ENCODE assay signal across 8 worm cellular contexts in genomic region chrIII:12919882-12920281, ce11.
A peak's percentile ranks its signal among the peaks of the same experiment; 100 is the strongest.
TF ChIP-seq lines count a peak whose summit lies in the region.

No protein-coding gene starts in this region.

TF ChIP-seq in whole organism, L1 larva, 84 proteins besides CTCF, POLR2A, EP300 and RAD21 (continues in another document):
- TF ChIP-seq lin-14 (GFP tag; optimal IDR thresholded peaks at IDR 0.05; lab: Kevin White, UChicago) (peak; percentile 53), sup-37 (GFP tag; optimal IDR thresholded peaks at IDR 0.05; lab: Kevin White, UChicago) (no peak), elt-2 (tag; optimal IDR thresholded peaks at IDR 0.05; lab: Kevin White, UChicago) (peak; percentile 13), fos-1 (tag; optimal IDR thresholded peaks at IDR 0.05; lab: Kevin White, UChicago) (peak; percentile 28), nhr-76 (tag; optimal IDR thresholded peaks at IDR 0.05; lab: Kevin White, UChicago) (no peak), tbx-2 (tag; optimal IDR thresholded peaks at IDR 0.05; lab: Kevin White, UChicago) (peak; percentile 8), nhr-77 (tag; optimal IDR thresholded peaks at IDR 0.05; lab: Kevin White, UChicago) (peak; percentile 52), fkh-4 (tag; optimal IDR thresholded peaks at IDR 0.05; lab: Kevin White, UChicago; ENCODE audit: borderline replicate concordance) (no peak), jun-1 (tag; optimal IDR thresholded peaks at IDR 0.05; lab: Kevin White, UChicago) (peak; percentile 70), nhr-71 (tag; optimal IDR thresholded peaks at IDR 0.05; lab: Kevin White, UChicago) (peak; percentile 10), lin-35 (GFP tag; optimal IDR thresholded peaks at IDR 0.05; lab: Kevin White, UChicago) (peak in 1 of 2 experiments; percentile 41)

TF ChIP-seq in whole organism, L2 larva, 48 proteins besides CTCF, POLR2A, EP300 and RAD21:
- TF ChIP-seq F13H6.1 (tag; optimal IDR thresholded peaks at IDR 0.05; lab: Kevin White, UChicago) = peak; percentile 63
- TF ChIP-seq fos-1 (tag; optimal IDR thresholded peaks at IDR 0.05; lab: Kevin White, UChicago) = peak; percentile 95
- no peak for TF ChIP-seq alr-1 (tag; optimal IDR thresholded peaks at IDR 0.05; lab: Kevin White, UChicago)
- peak; percentile 59 for TF ChIP-seq nhr-129 (tag; optimal IDR thresholded peaks at IDR 0.05; lab: Kevin White, UChicago)
- no peak for TF ChIP-seq peb-1 (tag; optimal IDR thresholded peaks at IDR 0.05; lab: Kevin White, UChicago)
- TF ChIP-seq gmeb-1 (tag; optimal IDR thresholded peaks at IDR 0.05; lab: Kevin White, UChicago) = peak; percentile 15

TF ChIP-seq in whole organism, L3 larva, 47 proteins besides CTCF, POLR2A, EP300 and RAD21 (continues in another document):
- TF ChIP-seq egl-5 (tag; optimal IDR thresholded peaks at IDR 0.05; lab: Kevin White, UChicago) (no peak), snpc-4 (tag; optimal IDR thresholded peaks at IDR 0.05; lab: Kevin White, UChicago) (no peak), mml-1 (tag; optimal IDR thresholded peaks at IDR 0.05; lab: Kevin White, UChicago) (no peak), lin-39 (tag; optimal IDR thresholded peaks at IDR 0.05; lab: Kevin White, UChicago) (no peak), lin-15B (tag; optimal IDR thresholded peaks at IDR 0.05; lab: Kevin White, UChicago) (no peak), ZK546.5 (tag; optimal IDR thresholded peaks at IDR 0.05; lab: Kevin White, UChicago) (no peak), fkh-2 (tag; optimal IDR thresholded peaks at IDR 0.05; lab: Kevin White, UChicago) (no peak), nhr-11 (tag; optimal IDR thresholded peaks at IDR 0.05; lab: Kevin White, UChicago) (no peak), fos-1 (tag; optimal IDR thresholded peaks at IDR 0.05; lab: Kevin White, UChicago) (peak; percentile 48), ceh-28 (tag; optimal IDR thresholded peaks at IDR 0.05; lab: Kevin White, UChicago) (no peak), hmg-11 (tag; optimal IDR thresholded peaks at IDR 0.05; lab: Kevin White, UChicago) (peak; percentile 69), ama-1 (optimal IDR thresholded peaks at IDR 0.05; lab: Kevin White, UChicago) (no peak), pha-4 (tag; optimal IDR thresholded peaks at IDR 0.05; lab: Kevin White, UChicago) (peak; percentile 95)

TF ChIP-seq in whole organism, L4 larva, 104 proteins besides CTCF, POLR2A, EP300 and RAD21 (continues in another document):
- TF ChIP-seq mep-1 (tag; optimal IDR thresholded peaks at IDR 0.05; lab: Kevin White, UChicago) (peak; percentile 56), dpl-1 (GFP tag; optimal IDR thresholded peaks at IDR 0.05; lab: Kevin White, UChicago) (peak; percentile 6), T26A8.4 (GFP tag; IDR thresholded peaks at IDR 0.05; lab: Robert Waterston, UW) (peak; percentile 53; the same call in 1 of the 2 replicates), duxl-1 (tag; optimal IDR thresholded peaks at IDR 0.05; lab: Kevin White, UChicago; ENCODE audit: poor library complexity) (peak; percentile 20), lsy-2 (tag; optimal IDR thresholded peaks at IDR 0.05; lab: Kevin White, UChicago) (peak in 1 of 2 experiments; percentile 43), daf-16 (GFP tag; optimal IDR thresholded peaks at IDR 0.05; lab: Kevin White, UChicago) (no peak), daf-16 (tag; optimal IDR thresholded peaks at IDR 0.05; lab: Kevin White, UChicago) (peak; percentile 82), nhr-76 (tag; optimal IDR thresholded peaks at IDR 0.05; lab: Kevin White, UChicago) (no peak), fos-1 (tag; optimal IDR thresholded peaks at IDR 0.05; lab: Kevin White, UChicago) (no peak), mes-2 (tag; optimal IDR thresholded peaks at IDR 0.05; lab: Kevin White, UChicago; ENCODE audit: poor library complexity, severe bottlenecking) (peak; percentile 60), egl-43 (GFP tag; IDR thresholded peaks at IDR 0.05; lab: Robert Waterston, UW) (no peak), nhr-28 (tag; optimal IDR thresholded peaks at IDR 0.05; lab: Kevin White, UChicago) (peak; percentile 38)

TF ChIP-seq in whole organism, late embryonic, 69 proteins besides CTCF, POLR2A, EP300 and RAD21 (continues in another document):
- TF ChIP-seq ceh-34 (tag; optimal IDR thresholded peaks at IDR 0.05; lab: Kevin White, UChicago) (peak; percentile 75), che-1 (tag; optimal IDR thresholded peaks at IDR 0.05; lab: Kevin White, UChicago) (no peak), tbx-7 (tag; optimal IDR thresholded peaks at IDR 0.05; lab: Kevin White, UChicago) (no peak), pqm-1 (tag; optimal IDR thresholded peaks at IDR 0.05; lab: Kevin White, UChicago) (no peak), ceh-19 (GFP tag; optimal IDR thresholded peaks at IDR 0.05; lab: Kevin White, UChicago) (peak; percentile 54), ceh-2 (tag; optimal IDR thresholded peaks at IDR 0.05; lab: Kevin White, UChicago) (peak; percentile 53), ceh-9 (tag; optimal IDR thresholded peaks at IDR 0.05; lab: Kevin White, UChicago) (no peak), pax-1 (tag; optimal IDR thresholded peaks at IDR 0.05; lab: Kevin White, UChicago) (peak; percentile 77), C08G9.2 (tag; optimal IDR thresholded peaks at IDR 0.05; lab: Kevin White, UChicago) (no peak), ceh-6 (GFP tag; optimal IDR thresholded peaks at IDR 0.05; lab: Kevin White, UChicago) (no peak), madf-2 (tag; optimal IDR thresholded peaks at IDR 0.05; lab: Kevin White, UChicago) (no peak), F13H6.1 (tag; optimal IDR thresholded peaks at IDR 0.05; lab: Kevin White, UChicago) (no peak), tbx-2 (tag; optimal IDR thresholded peaks at IDR 0.05; lab: Kevin White, UChicago) (peak; percentile 40), ets-4 (tag; optimal IDR thresholded peaks at IDR 0.05; lab: Kevin White, UChicago) (peak; percentile 8)

TF ChIP-seq in whole organism, midembryonic, 9 proteins besides CTCF, POLR2A, EP300 and RAD21:
- 0 out of 2 replicates have a peak, but pooled peaks have one; percentile 30 for TF ChIP-seq tab-1 (GFP tag; IDR thresholded peaks at IDR 0.05; lab: Robert Waterston, UW)
- TF ChIP-seq med-1 (GFP tag; optimal IDR thresholded peaks at IDR 0.05; lab: Kevin White, UChicago; ENCODE audit: insufficient read depth) = no peak
- peak; percentile 63 for TF ChIP-seq T22C8.4 (GFP tag; IDR thresholded peaks at IDR 0.05; lab: Robert Waterston, UW)
- TF ChIP-seq ztf-23 (GFP tag; IDR thresholded peaks at IDR 0.05; lab: Robert Waterston, UW) = no peak
- no peak for TF ChIP-seq klf-2 (GFP tag; conservative IDR thresholded peaks at IDR 0.05; lab: Robert Waterston, UW)
- TF ChIP-seq ref-1 (GFP tag; conservative IDR thresholded peaks at IDR 0.05; lab: Robert Waterston, UW) = no peak
- peak; percentile 30 for TF ChIP-seq cog-1 (tag; optimal IDR thresholded peaks at IDR 0.05; lab: Kevin White, UChicago)
- peak; percentile 50; the same call in 1 of the 2 replicates for TF ChIP-seq ztf-29 (GFP tag; IDR thresholded peaks at IDR 0.05; lab: Robert Waterston, UW)
- TF ChIP-seq flt-1 (GFP tag; IDR thresholded peaks at IDR 0.05; lab: Robert Waterston, UW) = no peak

TF ChIP-seq in whole organism, mixed stage, embryonic, 35 proteins besides CTCF, POLR2A, EP300 and RAD21:
- TF ChIP-seq cnd-1 (tag; optimal IDR thresholded peaks at IDR 0.05; lab: Kevin White, UChicago) (no peak), pha-4 (tag; optimal IDR thresholded peaks at IDR 0.05; lab: Kevin White, UChicago) (peak; percentile 73)
TF ChIP-seq in whole organism, mixed stage, embryonic: peak in this region for 1.

TF ChIP-seq in whole organism, young adult, 124 proteins besides CTCF, POLR2A, EP300 and RAD21:
- peak; percentile 71 for TF ChIP-seq nhr-80 (tag; optimal IDR thresholded peaks at IDR 0.05; lab: Kevin White, UChicago)
- TF ChIP-seq dox-1 (GFP tag; IDR thresholded peaks at IDR 0.05; lab: Robert Waterston, UW) = peak; percentile 48; the same call in 1 of the 2 replicates
- no peak for TF ChIP-seq ceh-27 (GFP tag; optimal IDR thresholded peaks at IDR 0.05; lab: Kevin White, UChicago)
- 0 out of 2 replicates have a peak, but pooled peaks have one; percentile 39 for TF ChIP-seq B0336.3 (GFP tag; IDR thresholded peaks at IDR 0.05; lab: Robert Waterston, UW)
- no peak for TF ChIP-seq ZK185.1 (tag; optimal IDR thresholded peaks at IDR 0.05; lab: Kevin White, UChicago; ENCODE audit: poor library complexity, severe bottlenecking)
- no peak for TF ChIP-seq C06A6.2 (GFP tag; conservative IDR thresholded peaks at IDR 0.05; lab: Robert Waterston, UW)
- 0 out of 2 replicates have a peak, but pooled peaks have one; percentile 28 for TF ChIP-seq Y56A3A.18 (GFP tag; IDR thresholded peaks at IDR 0.05; lab: Robert Waterston, UW)
- peak; percentile 81 for TF ChIP-seq hmg-1.2 (GFP tag; IDR thresholded peaks at IDR 0.05; lab: Robert Waterston, UW)
- no peak for TF ChIP-seq cebp-1 (GFP tag; IDR thresholded peaks at IDR 0.05; lab: Robert Waterston, UW)
- TF ChIP-seq cebp-1 (tag; optimal IDR thresholded peaks at IDR 0.05; lab: Kevin White, UChicago) = peak; percentile 48
- 0 out of 2 replicates have a peak, but pooled peaks have one; percentile 21 for TF ChIP-seq mcd-1 (GFP tag; IDR thresholded peaks at IDR 0.05; lab: Robert Waterston, UW)
- TF ChIP-seq akir-1 (GFP tag; optimal IDR thresholded peaks at IDR 0.05; lab: Kevin White, UChicago) = no peak
- TF ChIP-seq ztf-25 (GFP tag; IDR thresholded peaks at IDR 0.05; lab: Robert Waterston, UW) = 0 out of 2 replicates have a peak, but pooled peaks have one; percentile 26
- peak; percentile 27 for TF ChIP-seq attf-5 (GFP tag; optimal IDR thresholded peaks at IDR 0.05; lab: Kevin White, UChicago)
- 0 out of 2 replicates have a peak, but pooled peaks have one; percentile 11 for TF ChIP-seq aptf-2 (GFP tag; conservative IDR thresholded peaks at IDR 0.05; lab: Robert Waterston, UW)
- TF ChIP-seq sea-2 (GFP tag; IDR thresholded peaks at IDR 0.05; lab: Robert Waterston, UW) = no peak
